Worm (Caenorhabditis elegans) whole organism, L3 larva: ENCODE measurements around the gene pqn-15.

Source experiments
- R02D3.7 ChIP-seq: fragments of 150-350 bp; optimal IDR thresholded peaks from 2 replicates; lab custom pipeline; 2014; ENCODE audit warnings: missing biosample characterization, missing genetic modification characterization
- aly-2 ChIP-seq: fragments of 150-350 bp; optimal IDR thresholded peaks from 2 replicates; lab custom pipeline; 2014; ENCODE audit warnings: missing biosample characterization, missing genetic modification characterization
- ama-1 ChIP-seq: fragments of 150-350 bp; optimal IDR thresholded peaks from 2 replicates; lab custom pipeline; 2018
- ceh-16 ChIP-seq: sonication (generic microtip); optimal IDR thresholded peaks from 2 replicates; lab custom pipeline; 2017; ENCODE audit warnings: missing biosample characterization, missing genetic modification characterization
- ceh-28 ChIP-seq: fragments of 150-350 bp; optimal IDR thresholded peaks from 2 replicates; lab custom pipeline; 2014; ENCODE audit warnings: missing biosample characterization, missing genetic modification reagents, missing genetic modification characterization
- ceh-82 ChIP-seq: fragments of 150-350 bp; optimal IDR thresholded peaks from 2 replicates; lab custom pipeline; 2014; ENCODE audit warnings: missing biosample characterization, missing genetic modification characterization
- daf-12 ChIP-seq: fragments of 150-350 bp; optimal IDR thresholded peaks from 2 replicates; lab custom pipeline; 2014; ENCODE audit warnings: missing biosample characterization, missing genetic modification reagents, missing genetic modification characterization
- egl-27 ChIP-seq: sonication (generic microtip); optimal IDR thresholded peaks from 4 replicates; lab custom pipeline; 2017; ENCODE audit warnings: missing biosample characterization, missing genetic modification reagents, missing genetic modification characterization
- egl-5 ChIP-seq: fragments of 150-350 bp; optimal IDR thresholded peaks from 2 replicates; lab custom pipeline; 2017; ENCODE audit warnings: missing biosample characterization, missing genetic modification reagents, missing genetic modification characterization, inconsistent platforms
- elt-1 ChIP-seq: fragments of 150-350 bp; optimal IDR thresholded peaks from 2 replicates; lab custom pipeline; 2014; ENCODE audit warnings: missing biosample characterization, missing genetic modification characterization
- elt-2 ChIP-seq: sonication (generic microtip); optimal IDR thresholded peaks from 2 replicates; lab custom pipeline; 2016; ENCODE audit warnings: missing genetic modification reagents, mild to moderate bottlenecking, missing genetic modification characterization, missing compliant biosample characterization
- elt-3 ChIP-seq, 3 experiments: fragments of 150-350 bp in 1 of 3; sonication (generic microtip) in 2 of 3; optimal IDR thresholded peaks; 2 replicates in 2 of 3; 4 replicates in 1 of 3; lab custom pipeline; 2014 to 2017; ENCODE audit warnings: missing biosample characterization in 3 of 3, missing genetic modification characterization in 3 of 3
- eor-1 ChIP-seq, 2 experiments: fragments of 150-350 bp; optimal IDR thresholded peaks; 2 replicates each; lab custom pipeline; 2014 to 2018; ENCODE audit warnings: missing biosample characterization in 2 of 2, missing genetic modification characterization in 2 of 2
- fkh-10 ChIP-seq: sonication (generic microtip); optimal IDR thresholded peaks from 2 replicates; lab custom pipeline; 2017; ENCODE audit warnings: missing biosample characterization, missing genetic modification reagents, missing genetic modification characterization
- hmg-11 ChIP-seq: sonication (generic microtip); optimal IDR thresholded peaks from 2 replicates; lab custom pipeline; 2016; ENCODE audit warnings: missing genetic modification characterization, missing compliant biosample characterization
- lin-15B ChIP-seq: fragments of 150-350 bp; optimal IDR thresholded peaks from 2 replicates; lab custom pipeline; 2014; ENCODE audit warnings: missing biosample characterization, missing genetic modification characterization
- lin-39 ChIP-seq: fragments of 150-350 bp; optimal IDR thresholded peaks from 2 replicates; lab custom pipeline; 2018; ENCODE audit warnings: missing biosample characterization, missing genetic modification reagents, missing genetic modification characterization
- lsy-12 ChIP-seq: sonication (generic microtip); optimal IDR thresholded peaks from 2 replicates; lab custom pipeline; 2016; ENCODE audit warnings: mild to moderate bottlenecking, missing genetic modification characterization, missing compliant biosample characterization
- mml-1 ChIP-seq: fragments of 150-350 bp; sonication (generic microtip); optimal IDR thresholded peaks from 3 replicates; lab custom pipeline; 2014; ENCODE audit warnings: missing biosample characterization, missing genetic modification characterization
- nfya-1 ChIP-seq: sonication (generic microtip); optimal IDR thresholded peaks from 2 replicates; lab custom pipeline; 2017; ENCODE audit warnings: missing genetic modification characterization, mild to moderate bottlenecking, missing compliant biosample characterization, antibody characterized with exemption, moderate library complexity; ENCODE audit not compliant: insufficient read depth
- nhr-11 ChIP-seq: fragments of 150-350 bp; optimal IDR thresholded peaks from 2 replicates; lab custom pipeline; 2014; ENCODE audit warnings: missing biosample characterization, missing genetic modification characterization
- nhr-23 ChIP-seq: fragments of 150-350 bp; optimal IDR thresholded peaks from 2 replicates; lab custom pipeline; 2014; ENCODE audit warnings: missing biosample characterization, missing genetic modification reagents, missing genetic modification characterization
- nhr-25 ChIP-seq: sonication (generic microtip); optimal IDR thresholded peaks from 2 replicates; lab custom pipeline; 2017; ENCODE audit warnings: missing biosample characterization, missing genetic modification characterization
- nhr-28 ChIP-seq: fragments of 150-350 bp; optimal IDR thresholded peaks from 2 replicates; lab custom pipeline; 2014; ENCODE audit warnings: missing biosample characterization, missing genetic modification characterization
- nhr-67 ChIP-seq: fragments of 150-350 bp; optimal IDR thresholded peaks from 2 replicates; lab custom pipeline; 2014; ENCODE audit warnings: missing biosample characterization, missing genetic modification characterization
- nhr-76 ChIP-seq: fragments of 150-350 bp; sonication (generic microtip); optimal IDR thresholded peaks from 5 replicates; lab custom pipeline; 2014; ENCODE audit warnings: missing biosample characterization, missing genetic modification characterization
- nhr-77 ChIP-seq: fragments of 150-350 bp; optimal IDR thresholded peaks from 2 replicates; lab custom pipeline; 2014; ENCODE audit warnings: missing biosample characterization, missing genetic modification characterization
- pha-4 ChIP-seq: fragments of 150-350 bp; optimal IDR thresholded peaks from 2 replicates; lab custom pipeline; 2014; ENCODE audit warnings: missing biosample characterization, missing genetic modification reagents, missing genetic modification characterization
- pqm-1 ChIP-seq: fragments of 150-350 bp; optimal IDR thresholded peaks from 2 replicates; lab custom pipeline; 2017; ENCODE audit warnings: missing biosample characterization, missing genetic modification characterization, inconsistent platforms
- skn-1 ChIP-seq: fragments of 150-350 bp; optimal IDR thresholded peaks from 2 replicates; lab custom pipeline; 2014; ENCODE audit warnings: missing biosample characterization, missing genetic modification characterization
- snpc-4 ChIP-seq: fragments of 150-350 bp; optimal IDR thresholded peaks from 2 replicates; lab custom pipeline; 2014; ENCODE audit warnings: missing biosample characterization, missing genetic modification characterization
- ztf-4 ChIP-seq: fragments of 150-350 bp; optimal IDR thresholded peaks from 2 replicates; lab custom pipeline; 2014; ENCODE audit warnings: missing biosample characterization, missing genetic modification characterization

pqn-15 gene

ce11 chrX:4303200-4303599 lies 3.6 kb downstream of the pqn-15 start:
- no peak for TF ChIP-seq lin-15B (tag; lab: Kevin White, UChicago)
- no peak for TF ChIP-seq egl-27 (tag; lab: Kevin White, UChicago)
- TF ChIP-seq elt-2: no peak
- TF ChIP-seq elt-3 (tag; optimal IDR thresholded peaks at IDR 0.05; lab: Kevin White, UChicago): no peak
- TF ChIP-seq, all 47 proteins: peak for 0

- TF ChIP-seq lin-39 (tag; lab: Kevin White, UChicago): peak; percentile 21
- no peak for TF ChIP-seq ztf-4
- TF ChIP-seq nhr-25 (tag; lab: Kevin White, UChicago): no peak
- TF ChIP-seq egl-5 (tag; lab: Kevin White, UChicago): peak; percentile 1
- TF ChIP-seq nhr-28 (tag; lab: Kevin White, UChicago): no peak
- no peak for TF ChIP-seq ama-1 (lab: Kevin White, UChicago)
These were observed 9.3 kb downstream of the pqn-15 start, which contains the start of gene paf-2 for ce11 chrX:4297452-4297851. paf-2 (minus strand) TSS chrX:4297741.

ce11 chrX:4295917-4296316 lies 10.8 kb downstream of the pqn-15 start:
- TF ChIP-seq lin-39 (tag; lab: Kevin White, UChicago) (no peak), nhr-67 (tag; lab: Kevin White, UChicago) (no peak), mml-1 (tag; lab: Kevin White, UChicago) (no peak), ceh-82 (no peak), skn-1 (tag; lab: Kevin White, UChicago) (no peak), ceh-16 (tag; lab: Kevin White, UChicago) (no peak), elt-1 (tag; lab: Kevin White, UChicago) (no peak), snpc-4 (no peak), ceh-28 (no peak), daf-12 (tag; lab: Kevin White, UChicago) (no peak), lsy-12 (tag; lab: Kevin White, UChicago) (no peak), nhr-77 (no peak), nhr-28 (tag; lab: Kevin White, UChicago) (no peak), pqm-1 (tag; lab: Kevin White, UChicago) (no peak), aly-2 (tag; lab: Kevin White, UChicago) (no peak), hmg-11 (tag; lab: Kevin White, UChicago) (no peak)

ce11 chrX:4294957-4295356 lies 11.8 kb downstream of the pqn-15 start:
- TF ChIP-seq elt-2 (peak; percentile 32), nhr-77 (no peak)

DNA sequence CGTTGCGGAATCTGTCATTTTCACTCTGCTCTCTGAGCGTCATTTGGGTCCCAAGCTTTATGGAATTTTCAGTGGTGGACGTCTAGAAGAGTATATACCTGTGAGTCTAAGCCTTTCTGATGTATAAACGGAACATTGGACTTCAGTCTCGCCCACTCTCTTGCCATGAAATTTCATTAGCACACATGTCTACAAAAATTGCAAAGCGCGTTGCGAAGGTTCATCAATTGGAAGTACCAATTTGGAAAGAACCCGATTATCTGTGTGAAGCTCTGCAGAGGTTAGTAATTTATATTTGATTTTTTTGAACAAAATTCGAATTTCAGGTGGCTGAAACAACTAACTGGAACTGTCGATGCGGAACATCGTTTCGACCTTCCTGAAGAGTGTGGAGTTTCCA lies 17.0 kb downstream of the pqn-15 start:
- TF ChIP-seq nhr-23: no peak
- TF ChIP-seq eor-1 (tag; optimal IDR thresholded peaks at IDR 0.05; lab: Kevin White, UChicago): no peak
- TF ChIP-seq R02D3.7 (tag; lab: Kevin White, UChicago): no peak
- TF ChIP-seq skn-1 (tag; lab: Kevin White, UChicago): no peak
- no peak for TF ChIP-seq nhr-76 (tag; lab: Kevin White, UChicago)
- no peak for TF ChIP-seq nhr-11

DNA sequence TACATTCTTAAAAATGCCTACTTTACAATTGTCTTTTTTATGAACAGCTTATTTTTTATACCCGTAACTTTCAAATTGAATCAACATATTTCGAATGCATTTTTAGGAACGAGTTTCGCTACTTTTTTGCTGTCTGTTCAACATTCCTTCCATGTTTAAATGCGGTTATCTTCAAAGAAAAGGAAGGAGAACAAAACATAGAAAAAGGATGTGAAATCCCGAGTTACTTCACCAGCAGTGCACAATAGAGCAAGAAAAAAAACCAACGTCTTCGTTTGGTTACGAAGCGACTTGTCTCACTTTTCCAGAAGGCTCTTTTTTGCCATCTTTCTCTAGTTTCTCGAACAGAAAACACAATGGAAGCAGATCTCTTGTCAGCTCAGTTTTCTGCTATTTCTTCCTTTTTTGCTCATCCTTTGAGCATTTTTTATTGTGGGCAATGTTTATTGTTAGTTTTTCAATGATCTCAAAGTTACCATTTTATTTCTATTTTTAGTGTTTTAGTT lies 21.0 kb downstream of the pqn-15 start, which contains the start of gene cka-2:
TSS of gene cka-2 (plus strand) at position 456 of the 506 bp plus-strand sequence.
- TF ChIP-seq nfya-1 (tag; lab: Kevin White, UChicago) (peak; percentile 39), skn-1 (tag; lab: Kevin White, UChicago) (no peak), nhr-25 (tag; lab: Kevin White, UChicago) (no peak), mml-1 (tag; lab: Kevin White, UChicago) (no peak), egl-5 (tag; lab: Kevin White, UChicago) (no peak), fkh-10 (GFP tag; lab: Kevin White, UChicago) (peak; percentile 93)

DNA sequence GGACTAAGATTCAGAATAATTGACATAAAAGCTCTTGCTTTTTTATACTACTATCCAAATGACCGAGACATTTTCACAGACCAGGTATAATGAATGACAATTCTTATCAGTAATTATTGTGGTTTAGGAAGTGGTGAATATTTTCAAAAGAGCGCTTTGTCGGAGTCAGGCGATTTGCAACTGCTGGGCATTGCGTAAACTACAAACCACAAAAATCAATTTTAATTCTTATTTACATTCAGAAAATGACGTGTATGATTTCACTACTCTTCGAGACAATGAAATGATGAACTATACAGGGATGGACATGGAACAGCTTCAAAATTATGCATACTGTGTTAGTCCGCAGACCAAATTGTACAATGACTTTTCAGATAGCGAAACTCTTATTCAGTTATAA lies 22.3 kb downstream of the pqn-15 start:
- TF ChIP-seq elt-2 (peak; percentile 62), ceh-28 (no peak), pha-4 (peak; percentile 7), pqm-1 (tag; lab: Kevin White, UChicago) (peak; percentile 89)
